Worm (Caenorhabditis elegans) whole organism, L1 larva: ENCODE results near the gene T24D3.2.

Source experiments
- C16A3.4 ChIP-seq: fragments of 150-350 bp; optimal IDR thresholded peaks from 2 replicates; lab custom pipeline; 2014; ENCODE audit warnings: missing biosample characterization, missing genetic modification characterization
- ama-1 ChIP-seq: fragments of 150-350 bp; optimal IDR thresholded peaks from 2 replicates; lab custom pipeline; 2014
- blmp-1 ChIP-seq: fragments of 150-350 bp; optimal IDR thresholded peaks from 2 replicates; lab custom pipeline; 2014; ENCODE audit warnings: missing biosample characterization, missing genetic modification characterization
- ceh-63 ChIP-seq: fragments of 200-800 bp; sonication (Bioruptor generic); optimal IDR thresholded peaks from 2 replicates; lab custom pipeline; 2018; ENCODE audit warnings: mild to moderate bottlenecking, missing genetic modification characterization, missing compliant biosample characterization
- ceh-82 ChIP-seq, 3 experiments: fragments of 150-350 bp in 1 of 3; sonication (generic microtip) in 2 of 3; optimal IDR thresholded peaks; 2 replicates each; lab custom pipeline; 2014 to 2017; ENCODE audit warnings: missing biosample characterization in 3 of 3, missing genetic modification characterization in 3 of 3
- ceh-88 ChIP-seq: fragments of 200-800 bp; sonication (Bioruptor generic); IDR thresholded peaks from 2 replicates; pipeline ENCODE4 v1.3.6; 2022; ENCODE audit warnings: missing genetic modification characterization, missing compliant biosample characterization
- dsc-1 ChIP-seq: sonication (generic microtip); optimal IDR thresholded peaks from 2 replicates; lab custom pipeline; 2016; ENCODE audit warnings: mild to moderate bottlenecking, missing genetic modification characterization, missing compliant biosample characterization
- efl-1 ChIP-seq, 4 experiments: fragments of 150-350 bp; optimal IDR thresholded peaks in 3 of 4; peaks in 1 of 4; 1 replicate in 1 of 4; 2 replicates in 3 of 4; lab custom pipeline; 2014; ENCODE audit warnings: missing biosample characterization in 2 of 4, missing genetic modification characterization in 2 of 4, missing genetic modification reagents in 2 of 4
- efl-3 ChIP-seq: fragments of 200-800 bp; sonication (Bioruptor generic); optimal IDR thresholded peaks from 2 replicates; lab custom pipeline; 2018; ENCODE audit warnings: mild to moderate bottlenecking, missing genetic modification characterization, missing compliant biosample characterization
- egl-13 ChIP-seq: sonication (generic microtip); optimal IDR thresholded peaks from 2 replicates; lab custom pipeline; 2016; ENCODE audit warnings: missing genotype, missing genetic modification reagents, missing genetic modification characterization, missing compliant biosample characterization
- egl-27 ChIP-seq, 2 experiments: fragments of 150-350 bp in 1 of 2; sonication (generic microtip); optimal IDR thresholded peaks; 3 replicates each; lab custom pipeline; 2017 to 2018; ENCODE audit warnings: missing biosample characterization in 2 of 2, missing genetic modification characterization in 2 of 2, missing genetic modification reagents in 2 of 2
- elt-2 ChIP-seq: sonication (generic microtip); optimal IDR thresholded peaks from 2 replicates; lab custom pipeline; 2016; ENCODE audit warnings: missing genetic modification characterization, mild to moderate bottlenecking, inconsistent platforms, missing compliant biosample characterization, missing genetic modification reagents
- elt-3 ChIP-seq, 6 experiments: fragments of 150-350 bp in 1 of 6; sonication (generic microtip); optimal IDR thresholded peaks; 2 replicates each; lab custom pipeline; 2017 to 2018; ENCODE audit warnings: missing biosample characterization in 6 of 6, missing genetic modification characterization in 6 of 6, inconsistent platforms in 1 of 6
- ets-5 ChIP-seq: fragments of 200-800 bp; sonication (Bioruptor generic); IDR thresholded peaks from 2 replicates; pipeline ENCODE4 v1.3.6; 2022; ENCODE audit warnings: missing genetic modification characterization, missing compliant biosample characterization
- grh-1 ChIP-seq: fragments of 200-800 bp; sonication (Bioruptor generic); IDR thresholded peaks from 2 replicates; pipeline ENCODE4 v1.3.6; 2022; ENCODE audit warnings: missing genetic modification reagents, missing genetic modification characterization, missing compliant biosample characterization
- hlh-4 ChIP-seq: sonication (generic microtip); optimal IDR thresholded peaks from 2 replicates; lab custom pipeline; 2016; ENCODE audit warnings: mild to moderate bottlenecking, missing genetic modification characterization, missing compliant biosample characterization
- irx-1 ChIP-seq: sonication (generic microtip); optimal IDR thresholded peaks from 2 replicates; lab custom pipeline; 2016; ENCODE audit warnings: missing genetic modification characterization, missing compliant biosample characterization
- lin-13 ChIP-seq: fragments of 150-350 bp; optimal IDR thresholded peaks from 2 replicates; lab custom pipeline; 2014; ENCODE audit warnings: missing biosample characterization, missing genetic modification reagents, missing genetic modification characterization
- lin-14 ChIP-seq: fragments of 200-800 bp; sonication (Bioruptor generic); optimal IDR thresholded peaks from 2 replicates; lab custom pipeline; 2018; ENCODE audit warnings: mild to moderate bottlenecking, missing genetic modification characterization, moderate library complexity, missing compliant biosample characterization
- lin-15B ChIP-seq: fragments of 150-350 bp; sonication (generic microtip); optimal IDR thresholded peaks from 3 replicates; lab custom pipeline; 2014; ENCODE audit warnings: missing biosample characterization, missing genetic modification characterization
- lin-35 ChIP-seq, 2 experiments: fragments of 150-350 bp; optimal IDR thresholded peaks; 2 replicates each; lab custom pipeline; 2014; ENCODE audit warnings: missing biosample characterization in 2 of 2, missing genetic modification characterization in 2 of 2, missing genetic modification reagents in 2 of 2
- lsy-2 ChIP-seq, 2 experiments: fragments of 150-350 bp; optimal IDR thresholded peaks; 2 replicates each; lab custom pipeline; 2014; ENCODE audit warnings: missing biosample characterization in 2 of 2, missing genetic modification characterization in 2 of 2
- mdl-1 ChIP-seq, 2 experiments: fragments of 150-350 bp; optimal IDR thresholded peaks; 2 replicates each; lab custom pipeline; 2014 to 2017; ENCODE audit warnings: missing biosample characterization in 2 of 2, missing genetic modification characterization in 2 of 2, inconsistent platforms in 1 of 2
- mep-1 ChIP-seq: fragments of 150-350 bp; optimal IDR thresholded peaks from 2 replicates; lab custom pipeline; 2014; ENCODE audit warnings: missing biosample characterization, missing genetic modification characterization
- nhr-20 ChIP-seq: sonication (generic microtip); optimal IDR thresholded peaks from 2 replicates; lab custom pipeline; 2016; ENCODE audit warnings: mild to moderate bottlenecking, missing genetic modification characterization, missing compliant biosample characterization
- nhr-28 ChIP-seq: fragments of 150-350 bp; optimal IDR thresholded peaks from 2 replicates; lab custom pipeline; 2014; ENCODE audit warnings: missing biosample characterization, missing genetic modification characterization
- nhr-71 ChIP-seq: sonication (generic microtip); optimal IDR thresholded peaks from 2 replicates; lab custom pipeline; 2016; ENCODE audit warnings: mild to moderate bottlenecking, missing genetic modification characterization, moderate library complexity, missing compliant biosample characterization
- nhr-76 ChIP-seq: sonication (generic microtip); optimal IDR thresholded peaks from 2 replicates; lab custom pipeline; 2017; ENCODE audit warnings: missing biosample characterization, missing genetic modification characterization
- rnt-1 ChIP-seq: sonication (generic microtip); optimal IDR thresholded peaks from 2 replicates; lab custom pipeline; 2016; ENCODE audit warnings: mild to moderate bottlenecking, missing genetic modification characterization, moderate library complexity, missing compliant biosample characterization
- snpc-4 ChIP-seq: fragments of 150-350 bp; optimal IDR thresholded peaks from 2 replicates; lab custom pipeline; 2014; ENCODE audit warnings: missing biosample characterization, missing genetic modification characterization
- snu-23 ChIP-seq: sonication (generic microtip); optimal IDR thresholded peaks from 2 replicates; lab custom pipeline; 2016; ENCODE audit warnings: missing genetic modification characterization, missing compliant biosample characterization
- sox-4 ChIP-seq: sonication (generic microtip); optimal IDR thresholded peaks from 2 replicates; lab custom pipeline; 2016; ENCODE audit warnings: missing genetic modification characterization, missing compliant biosample characterization
- swsn-7 ChIP-seq: sonication (generic microtip); optimal IDR thresholded peaks from 2 replicates; lab custom pipeline; 2016; ENCODE audit warnings: missing genetic modification characterization, missing compliant biosample characterization
- unc-98 ChIP-seq: fragments of 200-800 bp; sonication (Bioruptor generic); IDR thresholded peaks from 2 replicates; pipeline ENCODE4 v1.3.6; 2022; ENCODE audit warnings: missing genetic modification characterization, missing compliant biosample characterization
- vab-15 ChIP-seq: sonication (generic microtip); optimal IDR thresholded peaks from 2 replicates; lab custom pipeline; 2017; ENCODE audit warnings: missing genotype, mild to moderate bottlenecking, missing genetic modification characterization, missing compliant biosample characterization
- zip-4 ChIP-seq: fragments of 200-800 bp; sonication (Bioruptor generic); optimal IDR thresholded peaks from 2 replicates; lab custom pipeline; 2018; ENCODE audit warnings: mild to moderate bottlenecking, missing genetic modification characterization, moderate library complexity, missing compliant biosample characterization
- ztf-11 ChIP-seq, 2 experiments: sonication (generic microtip); optimal IDR thresholded peaks; 2 replicates each; lab custom pipeline; 2016 to 2017; ENCODE audit warnings: missing genetic modification characterization in 2 of 2, missing biosample characterization in 1 of 2, missing compliant biosample characterization in 1 of 2

T24D3.2 gene

DNA sequence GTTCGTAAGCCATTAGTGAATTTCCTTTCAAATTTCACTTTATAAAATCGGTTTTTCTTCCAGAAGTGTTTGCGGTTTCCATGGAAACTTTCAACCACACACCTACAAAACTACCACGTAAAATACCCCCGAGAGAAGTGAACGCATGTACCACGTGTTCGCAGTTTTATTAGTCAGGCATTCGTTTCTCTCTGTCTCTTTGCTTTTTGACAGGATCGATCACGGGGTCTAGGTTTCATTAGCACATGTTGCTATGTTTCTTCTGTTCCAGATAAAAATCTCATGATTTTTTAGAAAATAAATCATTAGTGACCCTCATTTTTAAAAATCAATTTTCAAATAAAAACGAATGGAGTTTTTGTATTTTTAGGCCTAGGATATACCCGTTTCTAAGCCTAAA, 18.9 kb downstream of the T24D3.2 start:
- TF ChIP-seq efl-1 (optimal IDR thresholded peaks at IDR 0.05; lab: Kevin White, UChicago): no peak
- peak in 1 of 2 experiments; percentile 11 for TF ChIP-seq efl-1 (GFP tag; optimal IDR thresholded peaks at IDR 0.05 in 1 of 2; lab: Kevin White, UChicago)
- TF ChIP-seq C16A3.4 (tag; lab: Kevin White, UChicago): no peak
- TF ChIP-seq ceh-63: no peak

DNA sequence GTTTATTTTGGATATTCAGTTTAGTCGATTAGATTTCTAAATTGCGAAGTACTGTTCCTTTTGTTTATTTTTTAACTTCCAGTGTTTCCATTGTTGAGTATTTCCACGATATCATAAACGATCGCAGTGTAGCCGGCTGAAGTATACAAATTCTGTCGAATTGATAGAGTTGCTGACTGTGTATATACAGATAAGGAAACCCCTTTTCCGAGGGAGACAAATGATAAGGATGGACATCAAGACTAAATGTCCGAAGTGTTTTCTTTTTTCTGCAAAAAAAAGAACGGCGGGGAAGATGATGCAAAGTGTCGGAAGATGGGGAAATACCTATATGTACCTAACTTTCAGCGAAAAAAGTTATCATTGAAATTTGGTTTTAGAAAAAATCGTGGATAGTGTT, 21.0 kb downstream of the T24D3.2 start:
- TF ChIP-seq ama-1 (no peak), elt-2 (tag; lab: Kevin White, UChicago) (peak; percentile 8), lin-13 (GFP tag; lab: Kevin White, UChicago) (no peak), irx-1 (tag; lab: Kevin White, UChicago) (no peak)

DNA sequence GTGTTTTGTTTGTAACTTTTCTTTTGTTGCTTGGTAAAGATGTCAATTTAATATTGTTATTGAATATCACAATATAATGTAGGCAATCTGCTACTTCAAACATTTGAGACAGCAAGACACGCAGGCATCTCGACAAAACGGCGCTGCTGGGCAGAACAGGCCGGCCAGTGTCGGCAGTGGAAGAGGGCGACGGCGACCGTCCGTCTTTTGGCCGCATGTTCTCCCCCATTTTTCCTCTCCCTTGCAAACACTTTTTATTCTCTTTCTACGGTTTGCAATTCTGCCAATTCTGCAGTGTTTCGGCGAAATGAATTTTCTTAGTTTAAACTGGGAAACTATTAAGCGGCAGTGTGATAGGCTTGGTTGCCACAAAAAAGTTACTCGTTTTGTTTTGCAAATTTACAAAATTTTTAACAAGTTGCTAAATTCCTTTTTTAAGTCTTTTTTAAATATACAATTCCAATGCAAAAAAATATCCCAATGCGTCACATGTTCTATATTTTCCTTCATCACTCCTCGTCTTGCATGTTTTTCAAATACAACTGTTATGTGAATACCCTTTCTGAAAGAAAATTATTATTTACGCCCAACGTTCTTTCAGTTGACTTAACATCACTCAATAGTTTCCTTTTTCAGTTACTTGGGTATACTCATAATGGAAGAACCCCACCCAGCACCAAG, 23.9 kb downstream of the T24D3.2 start, which contains the start of gene T18D3.6:
T18D3.6 (plus strand) TSS at position 631 of the 681 bp plus-strand sequence.
- TF ChIP-seq lin-35 (GFP tag; optimal IDR thresholded peaks at IDR 0.05; lab: Kevin White, UChicago) (peak in 1 of 2 experiments; percentile 15), ceh-82 (tag; optimal IDR thresholded peaks at IDR 0.05; lab: Kevin White, UChicago) (no peak), grh-1 (GFP tag; lab: Robert Waterston, UW) (no peak), hlh-4 (tag; lab: Kevin White, UChicago) (no peak), nhr-71 (tag; lab: Kevin White, UChicago) (peak; percentile 4), ceh-88 (no peak), snu-23 (GFP tag; lab: Kevin White, UChicago) (peak; percentile 25), nhr-20 (peak; percentile 23), nhr-76 (tag; lab: Kevin White, UChicago) (no peak), mep-1 (tag; lab: Kevin White, UChicago) (no peak), snpc-4 (no peak), efl-3 (GFP tag; lab: Kevin White, UChicago) (no peak), sox-4 (tag; lab: Kevin White, UChicago) (no peak), blmp-1 (tag; lab: Kevin White, UChicago) (peak; percentile 4), ets-5 (GFP tag; lab: Robert Waterston, UW) (no peak), dsc-1 (no peak), zip-4 (GFP tag; lab: Kevin White, UChicago) (no peak), rnt-1 (tag; lab: Kevin White, UChicago) (peak; percentile 19), egl-27 (tag; optimal IDR thresholded peaks at IDR 0.05; lab: Kevin White, UChicago) (no peak), lin-14 (GFP tag; lab: Kevin White, UChicago) (peak; percentile 60), nhr-28 (tag; lab: Kevin White, UChicago) (no peak), lin-15B (tag; lab: Kevin White, UChicago) (no peak), swsn-7 (tag; lab: Kevin White, UChicago) (no peak), elt-2 (tag; lab: Kevin White, UChicago) (peak; percentile 3), unc-98 (GFP tag; lab: Robert Waterston, UW) (no peak), mdl-1 (tag; optimal IDR thresholded peaks at IDR 0.05; lab: Kevin White, UChicago) (peak in 1 of 2 experiments; percentile 7), vab-15 (no peak), egl-13 (tag; lab: Kevin White, UChicago) (no peak), elt-3 (tag; optimal IDR thresholded peaks at IDR 0.05; lab: Kevin White, UChicago) (no peak), ztf-11 (tag; optimal IDR thresholded peaks at IDR 0.05; lab: Kevin White, UChicago) (no peak), lsy-2 (tag; optimal IDR thresholded peaks at IDR 0.05; lab: Kevin White, UChicago) (no peak), lin-13 (GFP tag; lab: Kevin White, UChicago) (no peak)
